Fruit fly (Drosophila melanogaster) whole organism, embryonic: Measurements from ENCODE around the gene CG9586.

Source experiments
- Abd-B ChIP-seq: fragments of 200-800 bp; sonication (Bioruptor generic); optimal IDR thresholded peaks from 2 replicates; lab custom pipeline; 2018; ENCODE audit warnings: missing biosample characterization, mild to moderate bottlenecking, missing genetic modification characterization, moderate library complexity
- Ada2b ChIP-seq: fragments of 200-800 bp; sonication (Bioruptor generic); IDR thresholded peaks from 2 replicates; pipeline ENCODE4 v1.3.6; 2022; ENCODE audit warnings: missing biosample characterization, missing genetic modification characterization
- CG10321 ChIP-seq: fragments of 200-800 bp; sonication (Bioruptor generic); IDR thresholded peaks from 2 replicates; pipeline ENCODE4 v1.3.6; 2022; ENCODE audit warnings: missing biosample characterization, missing genetic modification characterization
- CG10979 ChIP-seq: fragments of 200-800 bp; sonication (Bioruptor generic); optimal IDR thresholded peaks from 2 replicates; lab custom pipeline; 2018; ENCODE audit warnings: missing biosample characterization, mild to moderate bottlenecking, missing genetic modification characterization, moderate library complexity
- CG11695 ChIP-seq: fragments of 200-800 bp; sonication (Bioruptor generic); IDR thresholded peaks from 3 replicates; pipeline ENCODE4 v1.3.6; 2022; ENCODE audit warnings: missing biosample characterization, missing genetic modification characterization
- CG12219 ChIP-seq: fragments of 200-800 bp; sonication (Bioruptor generic); optimal IDR thresholded peaks from 3 replicates; lab custom pipeline; 2018; ENCODE audit warnings: missing biosample characterization, mild to moderate bottlenecking, missing genetic modification characterization
- CG2120 ChIP-seq: fragments of 200-800 bp; sonication (Bioruptor generic); optimal IDR thresholded peaks from 3 replicates; lab custom pipeline; 2016; ENCODE audit warnings: missing biosample characterization, missing genetic modification characterization
- CG33213 ChIP-seq: fragments of 200-800 bp; sonication (Bioruptor generic); optimal IDR thresholded peaks from 3 replicates; lab custom pipeline; 2016; ENCODE audit warnings: missing biosample characterization, missing genetic modification characterization
- CG4328 ChIP-seq: fragments of 200-800 bp; sonication (Bioruptor generic); optimal IDR thresholded peaks from 3 replicates; lab custom pipeline; 2017; ENCODE audit warnings: missing biosample characterization, missing genetic modification reagents, missing genetic modification characterization
- CG6254 ChIP-seq: fragments of 200-800 bp; sonication (Bioruptor generic); optimal IDR thresholded peaks from 3 replicates; lab custom pipeline; 2017; ENCODE audit warnings: mild to moderate bottlenecking, missing biosample characterization, missing genetic modification reagents, missing genetic modification characterization
- CG6765 ChIP-seq: fragments of 200-800 bp; sonication (Bioruptor generic); optimal IDR thresholded peaks from 3 replicates; lab custom pipeline; 2017; ENCODE audit warnings: missing biosample characterization, mild to moderate bottlenecking, missing genetic modification characterization
- CG7839 ChIP-seq: fragments of 200-800 bp; sonication (Bioruptor generic); optimal IDR thresholded peaks from 3 replicates; lab custom pipeline; 2018; ENCODE audit warnings: missing biosample characterization, mild to moderate bottlenecking, missing genetic modification characterization, moderate library complexity
- CG8478 ChIP-seq: fragments of >200 bp; optimal IDR thresholded peaks from 2 replicates; lab custom pipeline; 2018
- CG8944 ChIP-seq: fragments of 200-800 bp; sonication (Bioruptor generic); optimal IDR thresholded peaks from 3 replicates; lab custom pipeline; 2016; ENCODE audit warnings: missing biosample characterization, missing genetic modification characterization
- CG9437 ChIP-seq: fragments of 200-800 bp; sonication (Bioruptor generic); optimal IDR thresholded peaks from 2 replicates; lab custom pipeline; 2018; ENCODE audit warnings: missing biosample characterization, mild to moderate bottlenecking, missing genetic modification characterization
- CG9876 ChIP-seq: fragments of 200-800 bp; sonication (Bioruptor generic); optimal IDR thresholded peaks from 2 replicates; lab custom pipeline; 2016; ENCODE audit warnings: missing biosample characterization, missing genetic modification characterization
- CrebB ChIP-seq: fragments of 200-800 bp; sonication (Bioruptor generic); optimal IDR thresholded peaks from 3 replicates; lab custom pipeline; 2018; ENCODE audit warnings: missing biosample characterization, mild to moderate bottlenecking, missing genetic modification characterization
- D19A ChIP-seq: fragments of 200-800 bp; optimal IDR thresholded peaks from 3 replicates; lab custom pipeline; 2019; ENCODE audit warnings: missing biosample characterization, mild to moderate bottlenecking, missing genetic modification characterization, moderate library complexity
- Dek ChIP-seq: fragments of 200-800 bp; sonication (Bioruptor generic); optimal IDR thresholded peaks from 3 replicates; lab custom pipeline; 2019; ENCODE audit warnings: missing biosample characterization, mild to moderate bottlenecking, missing genetic modification characterization, moderate library complexity
- Elba2 ChIP-seq: fragments of 200-800 bp; sonication (Bioruptor generic); optimal IDR thresholded peaks from 3 replicates; lab custom pipeline; 2016; ENCODE audit warnings: missing biosample characterization, missing genetic modification characterization
- Ets97D ChIP-seq: fragments of 200-800 bp; sonication (Bioruptor generic); optimal IDR thresholded peaks from 3 replicates; lab custom pipeline; 2016; ENCODE audit warnings: missing biosample characterization, missing genetic modification characterization
- Fer3 ChIP-seq: fragments of 200-800 bp; sonication (Bioruptor generic); optimal IDR thresholded peaks from 2 replicates; lab custom pipeline; 2018; ENCODE audit warnings: missing biosample characterization, mild to moderate bottlenecking, missing genetic modification characterization, moderate library complexity
- Hand ChIP-seq: fragments of 200-800 bp; sonication (Bioruptor generic); optimal IDR thresholded peaks from 2 replicates; lab custom pipeline; 2017; ENCODE audit warnings: mild to moderate bottlenecking, missing biosample characterization, missing genetic modification reagents, missing genetic modification characterization
- Hey ChIP-seq: fragments of 200-800 bp; sonication (Bioruptor generic); optimal IDR thresholded peaks from 3 replicates; lab custom pipeline; 2018; ENCODE audit warnings: missing biosample characterization, mild to moderate bottlenecking, missing genetic modification characterization
- Hr78 ChIP-seq, 2 experiments: fragments of 200-800 bp in 1 of 2; fragments of >200 bp in 1 of 2; sonication (Bioruptor generic) in 1 of 2; optimal IDR thresholded peaks; 2 replicates each; lab custom pipeline; 2017 to 2019; ENCODE audit warnings: missing biosample characterization in 2 of 2, missing genetic modification characterization in 2 of 2, mild to moderate bottlenecking in 1 of 2, moderate library complexity in 1 of 2
- Neu2 ChIP-seq: fragments of 200-800 bp; sonication (Bioruptor generic); optimal IDR thresholded peaks from 3 replicates; lab custom pipeline; 2016; ENCODE audit warnings: missing biosample characterization, missing genetic modification characterization, borderline replicate concordance
- Oaz ChIP-seq: fragments of 200-800 bp; sonication (Bioruptor generic); IDR thresholded peaks from 2 replicates; pipeline ENCODE4 v1.3.6; 2022; ENCODE audit warnings: missing biosample characterization, missing genetic modification characterization
- Ptx1 ChIP-seq: fragments of 200-800 bp; sonication (Bioruptor generic); IDR thresholded peaks from 2 replicates; pipeline ENCODE4 v1.3.6; 2022; ENCODE audit warnings: missing biosample characterization, missing genetic modification characterization
- Ravus ChIP-seq: fragments of 200-800 bp; sonication (Bioruptor generic); IDR thresholded peaks from 2 replicates; pipeline ENCODE4 v1.3.6; 2022; ENCODE audit warnings: missing biosample characterization, missing genetic modification characterization
- Sry-β ChIP-seq: fragments of 200-800 bp; sonication (Bioruptor generic); optimal IDR thresholded peaks from 2 replicates; lab custom pipeline; 2018; ENCODE audit warnings: missing biosample characterization, mild to moderate bottlenecking, missing genetic modification characterization, moderate library complexity
- TFAM ChIP-seq: fragments of 200-800 bp; sonication (Bioruptor generic); optimal IDR thresholded peaks from 2 replicates; lab custom pipeline; 2017; ENCODE audit warnings: missing biosample characterization, missing genetic modification characterization, inconsistent platforms
- ash1 ChIP-seq: fragments of 200-800 bp; sonication (Bioruptor generic); optimal IDR thresholded peaks from 2 replicates; lab custom pipeline; 2018; ENCODE audit warnings: missing biosample characterization, mild to moderate bottlenecking, missing genetic modification characterization
- bbx ChIP-seq: fragments of 200-800 bp; sonication (Bioruptor generic); IDR thresholded peaks from 2 replicates; pipeline ENCODE4 v1.3.6; 2022; ENCODE audit warnings: missing biosample characterization, missing genetic modification characterization; ENCODE audit not compliant: partially characterized antibody
- crp ChIP-seq, 2 experiments: fragments of 200-800 bp; sonication (Bioruptor generic); optimal IDR thresholded peaks; 2 replicates in 1 of 2; 3 replicates in 1 of 2; lab custom pipeline; 2017; ENCODE audit warnings: missing biosample characterization in 2 of 2, missing genetic modification characterization in 2 of 2, mild to moderate bottlenecking in 1 of 2, moderate library complexity in 1 of 2
- cwo ChIP-seq: fragments of 200-800 bp; sonication (Bioruptor generic); optimal IDR thresholded peaks from 3 replicates; lab custom pipeline; 2017; ENCODE audit warnings: missing biosample characterization, missing genetic modification characterization, mild to moderate bottlenecking, moderate library complexity, missing genetic modification reagents
- dysf ChIP-seq: fragments of 200-800 bp; sonication (Bioruptor generic); IDR thresholded peaks from 3 replicates; pipeline ENCODE4 v1.3.6; 2022; ENCODE audit warnings: missing biosample characterization, missing genetic modification characterization
- exex ChIP-seq: fragments of 200-800 bp; sonication (Bioruptor generic); optimal IDR thresholded peaks from 4 replicates; lab custom pipeline; 2018; ENCODE audit warnings: missing biosample characterization, mild to moderate bottlenecking, missing genetic modification characterization, moderate library complexity
- fu2 ChIP-seq: fragments of 200-800 bp; sonication (Bioruptor generic); optimal IDR thresholded peaks from 2 replicates; lab custom pipeline; 2016; ENCODE audit warnings: missing biosample characterization, missing genetic modification characterization
- gro ChIP-seq: fragments of 200-800 bp; sonication (Bioruptor generic); optimal IDR thresholded peaks from 2 replicates; lab custom pipeline; 2016; ENCODE audit warnings: missing biosample characterization, missing genetic modification characterization
- inv ChIP-seq: fragments of 200-800 bp; sonication (Bioruptor generic); IDR thresholded peaks from 2 replicates; pipeline ENCODE4 v1.3.6; 2022; ENCODE audit warnings: missing biosample characterization, missing genetic modification characterization; ENCODE audit not compliant: partially characterized antibody
- jigr1 ChIP-seq: fragments of 200-800 bp; sonication (Bioruptor generic); IDR thresholded peaks from 3 replicates; pipeline ENCODE4 v1.3.6; 2022; ENCODE audit warnings: missing biosample characterization, missing genetic modification characterization
- nerfin-2 ChIP-seq: fragments of 200-800 bp; sonication (Bioruptor generic); IDR thresholded peaks from 2 replicates; pipeline ENCODE4 v1.3.6; 2022; ENCODE audit warnings: missing biosample characterization, missing genetic modification characterization; ENCODE audit not compliant: partially characterized antibody
- oc ChIP-seq: fragments of 200-800 bp; sonication (Bioruptor generic); optimal IDR thresholded peaks from 2 replicates; lab custom pipeline; 2018; ENCODE audit warnings: missing biosample characterization, mild to moderate bottlenecking, missing genetic modification characterization, moderate library complexity
- sens ChIP-seq: fragments of 200-800 bp; sonication (Bioruptor generic); peaks from one replicate; lab custom pipeline; 2016; ENCODE audit warnings: missing biosample characterization, missing genetic modification characterization
- slp2 ChIP-seq: fragments of 200-800 bp; sonication (Bioruptor generic); optimal IDR thresholded peaks from 2 replicates; lab custom pipeline; 2016; ENCODE audit warnings: missing biosample characterization, missing genetic modification characterization
- sug ChIP-seq: fragments of 200-800 bp; optimal IDR thresholded peaks from 2 replicates; lab custom pipeline; 2019; ENCODE audit warnings: missing biosample characterization, mild to moderate bottlenecking, missing genetic modification characterization, moderate library complexity
- tin ChIP-seq: fragments of 200-800 bp; sonication (Bioruptor generic); optimal IDR thresholded peaks from 3 replicates; lab custom pipeline; 2016; ENCODE audit warnings: missing biosample characterization, missing genetic modification characterization
- twi ChIP-seq: fragments of 200-800 bp; optimal IDR thresholded peaks from 2 replicates; lab custom pipeline; 2019; ENCODE audit warnings: missing biosample characterization, mild to moderate bottlenecking, missing genetic modification characterization, moderate library complexity

Gene CG9586

DNA sequence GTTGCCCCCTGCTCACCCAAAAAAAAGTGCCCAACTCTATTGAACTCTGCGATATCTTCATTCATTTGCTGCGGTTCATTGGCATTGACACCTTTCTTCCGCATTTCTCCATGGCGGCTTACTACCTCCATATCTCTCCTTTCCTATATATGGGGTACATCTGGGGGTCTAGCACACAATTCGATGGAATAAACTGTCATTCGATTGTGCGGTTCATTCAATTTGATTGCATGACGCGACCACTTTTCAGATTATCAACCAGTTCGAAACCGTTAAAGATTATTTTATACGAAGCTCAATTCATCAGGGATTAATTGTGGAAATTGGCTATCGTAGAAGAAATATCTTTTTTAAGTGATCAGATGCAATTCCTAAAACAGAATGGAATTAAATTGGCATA, 47.3 kb upstream of the CG9586 start:
- TF ChIP-seq CG9437 (GFP tag; lab: Kevin White, UChicago), result no peak
- TF ChIP-seq Fer3, result no peak
- no peak for TF ChIP-seq fu2 (GFP tag; lab: Kevin White, UChicago)
- TF ChIP-seq Hey (tag; lab: Kevin White, UChicago), result peak; percentile 59
- no peak for TF ChIP-seq D19A (tag; lab: Kevin White, UChicago)
- TF ChIP-seq Ets97D (GFP tag; lab: Kevin White, UChicago), result no peak
- no peak for TF ChIP-seq slp2 (GFP tag; lab: Kevin White, UChicago)
- TF ChIP-seq sens, result peak; percentile 46
- no peak for TF ChIP-seq jigr1 (GFP tag; lab: Robert Waterston, UW)
- peak; percentile 42 for TF ChIP-seq sug (tag; lab: Kevin White, UChicago)
- TF ChIP-seq bbx (GFP tag; lab: Robert Waterston, UW), result no peak
- peak in 1 of 2 experiments; percentile 30 for TF ChIP-seq Hr78 (GFP tag; optimal IDR thresholded peaks at IDR 0.05; lab: Kevin White, UChicago)
- no peak for TF ChIP-seq CG6254 (GFP tag; lab: Kevin White, UChicago)
- no peak for TF ChIP-seq CG6765 (GFP tag; lab: Kevin White, UChicago)
- TF ChIP-seq twi (tag; lab: Kevin White, UChicago), result peak; percentile 3
- no peak for TF ChIP-seq Oaz (GFP tag; lab: Robert Waterston, UW)
- TF ChIP-seq oc, result peak; percentile 47
- no peak for TF ChIP-seq nerfin-2 (GFP tag; lab: Robert Waterston, UW)
- TF ChIP-seq cwo, result peak; percentile 45
- TF ChIP-seq dysf (GFP tag; lab: Robert Waterston, UW), result no peak
- TF ChIP-seq CrebB (tag; lab: Kevin White, UChicago), result no peak
- TF ChIP-seq Dek (tag; lab: Kevin White, UChicago), result no peak
- TF ChIP-seq, all 482 proteins: peak for 7

dm6 chr2L:9210864-9211701, 44.8 kb upstream of the CG9586 start:
- TF ChIP-seq tin (GFP tag; lab: Kevin White, UChicago), result peak; percentile 28
- no peak for TF ChIP-seq CG33213 (GFP tag; lab: Kevin White, UChicago)
- TF ChIP-seq CG10979 (tag; lab: Kevin White, UChicago), result peak; percentile 58
- no peak for TF ChIP-seq fu2 (GFP tag; lab: Kevin White, UChicago)
- TF ChIP-seq Sry-β (GFP tag; lab: Kevin White, UChicago), result no peak
- no peak for TF ChIP-seq CG9876 (GFP tag; lab: Kevin White, UChicago)
- peak; percentile 77 for TF ChIP-seq CG7839
- TF ChIP-seq CG8944 (GFP tag; lab: Kevin White, UChicago), result no peak
- no peak for TF ChIP-seq crp (GFP tag; optimal IDR thresholded peaks at IDR 0.05; lab: Kevin White, UChicago)
- TF ChIP-seq Hr78 (GFP tag; optimal IDR thresholded peaks at IDR 0.05; lab: Kevin White, UChicago), result peak in 1 of 2 experiments; percentile 25
- TF ChIP-seq Abd-B (GFP tag; lab: Kevin White, UChicago), result peak; percentile 45
- TF ChIP-seq CG11695 (GFP tag; lab: Robert Waterston, UW), result no peak
- peak; percentile 7 for TF ChIP-seq exex (tag; lab: Kevin White, UChicago)
- TF ChIP-seq TFAM (GFP tag; lab: Kevin White, UChicago), result no peak
- no peak for TF ChIP-seq ash1 (GFP tag; lab: Kevin White, UChicago)
- TF ChIP-seq CG10321 (GFP tag; lab: Robert Waterston, UW), result peak; percentile 77
- no peak for TF ChIP-seq Hand
- TF ChIP-seq CG2120 (GFP tag; lab: Kevin White, UChicago), result peak; percentile 55
- TF ChIP-seq Elba2 (GFP tag; lab: Kevin White, UChicago), result no peak
- peak; percentile 28; the same call in 1 of the 2 replicates for TF ChIP-seq Ada2b (GFP tag; lab: Robert Waterston, UW)
- no peak for TF ChIP-seq CG8478 (lab: Kevin White, UChicago)
- peak; percentile 49 for TF ChIP-seq CG12219 (GFP tag; lab: Kevin White, UChicago)
- TF ChIP-seq Neu2 (GFP tag; lab: Kevin White, UChicago), result no peak
- peak; percentile 78 for TF ChIP-seq Ptx1
- TF ChIP-seq gro, result no peak
- no peak for TF ChIP-seq inv (GFP tag; lab: Robert Waterston, UW)
- no peak for TF ChIP-seq Ravus (GFP tag; lab: Robert Waterston, UW)
- TF ChIP-seq CG4328 (GFP tag; lab: Kevin White, UChicago), result peak; percentile 13
